Fruit fly (Drosophila melanogaster) whole organism, embryonic: ENCODE results near the gene rho-5.

Source experiments
- Asciz ChIP-seq: fragments of 200-800 bp; sonication (Bioruptor generic); optimal IDR thresholded peaks from 2 replicates; lab custom pipeline; 2017; ENCODE audit warnings: missing biosample characterization, mild to moderate bottlenecking, missing genetic modification characterization, missing genetic modification reagents
- B-H2 ChIP-seq: fragments of 200-800 bp; sonication (Bioruptor generic); optimal IDR thresholded peaks from 2 replicates; lab custom pipeline; 2018; ENCODE audit warnings: missing biosample characterization, mild to moderate bottlenecking, missing genetic modification characterization
- CG11247 ChIP-seq: fragments of 200-800 bp; sonication (Bioruptor generic); IDR thresholded peaks from 2 replicates; pipeline ENCODE4 v1.3.6; 2022; ENCODE audit warnings: missing biosample characterization, missing genetic modification characterization
- CG14710 ChIP-seq: fragments of 200-800 bp; sonication (Bioruptor generic); optimal IDR thresholded peaks from 3 replicates; lab custom pipeline; 2019; ENCODE audit warnings: missing biosample characterization, mild to moderate bottlenecking, missing genetic modification characterization, moderate library complexity
- CG14860 ChIP-seq: fragments of 200-800 bp; sonication (Bioruptor generic); IDR thresholded peaks from 3 replicates; pipeline ENCODE4 v1.3.6; 2022; ENCODE audit warnings: missing biosample characterization, missing genetic modification characterization; ENCODE audit not compliant: partially characterized antibody
- CG14965 ChIP-seq: fragments of 200-800 bp; sonication (Bioruptor generic); optimal IDR thresholded peaks from 2 replicates; lab custom pipeline; 2016; ENCODE audit warnings: missing biosample characterization, missing genetic modification characterization, borderline replicate concordance
- CG15479 ChIP-seq: fragments of 200-800 bp; sonication (Bioruptor generic); optimal IDR thresholded peaks from 3 replicates; lab custom pipeline; 2019; ENCODE audit warnings: missing biosample characterization, mild to moderate bottlenecking, missing genetic modification characterization, moderate library complexity
- CG16815 ChIP-seq: fragments of 200-800 bp; sonication (Bioruptor generic); optimal IDR thresholded peaks from 3 replicates; lab custom pipeline; 2017; ENCODE audit warnings: missing biosample characterization, mild to moderate bottlenecking, missing genetic modification characterization
- CG2120 ChIP-seq: fragments of 200-800 bp; sonication (Bioruptor generic); optimal IDR thresholded peaks from 3 replicates; lab custom pipeline; 2016; ENCODE audit warnings: missing biosample characterization, missing genetic modification characterization
- CG30403 ChIP-seq: fragments of 200-800 bp; sonication (Bioruptor generic); optimal IDR thresholded peaks from 3 replicates; lab custom pipeline; 2016; ENCODE audit warnings: missing biosample characterization, missing genetic modification characterization
- CG30431 ChIP-seq: fragments of 200-800 bp; sonication (Bioruptor generic); optimal IDR thresholded peaks from 2 replicates; lab custom pipeline; 2017; ENCODE audit warnings: missing biosample characterization, missing genetic modification characterization
- CG3065 ChIP-seq: fragments of 200-800 bp; sonication (Bioruptor generic); optimal IDR thresholded peaks from 2 replicates; lab custom pipeline; 2016; ENCODE audit warnings: missing biosample characterization, missing genetic modification characterization
- CG31441 ChIP-seq: fragments of 200-800 bp; sonication (Bioruptor generic); IDR thresholded peaks from 2 replicates; pipeline ENCODE4 v1.3.6; 2022; ENCODE audit warnings: missing biosample characterization, missing genetic modification characterization
- CG32772 ChIP-seq: fragments of 200-800 bp; sonication (Bioruptor generic); IDR thresholded peaks from 2 replicates; pipeline ENCODE4 v1.3.6; 2022; ENCODE audit warnings: missing biosample characterization, missing genetic modification characterization
- CG3847 ChIP-seq: fragments of 200-800 bp; sonication (Bioruptor generic); IDR thresholded peaks from 2 replicates; pipeline ENCODE4 v1.3.6; 2022; ENCODE audit warnings: missing biosample characterization, missing genetic modification characterization
- CG4282 ChIP-seq: fragments of 200-800 bp; sonication (Bioruptor generic); optimal IDR thresholded peaks from 2 replicates; lab custom pipeline; 2016; ENCODE audit warnings: missing biosample characterization, missing genetic modification characterization
- CG4424 ChIP-seq: fragments of 200-800 bp; sonication (Bioruptor generic); optimal IDR thresholded peaks from 3 replicates; lab custom pipeline; 2016; ENCODE audit warnings: missing biosample characterization, missing genetic modification characterization
- CG6683 ChIP-seq: fragments of 200-800 bp; sonication (Bioruptor generic); optimal IDR thresholded peaks from 2 replicates; lab custom pipeline; 2017; ENCODE audit warnings: missing biosample characterization, mild to moderate bottlenecking, missing genetic modification characterization, missing genetic modification reagents
- CG8281 ChIP-seq: fragments of 200-800 bp; sonication (Bioruptor generic); optimal IDR thresholded peaks from 2 replicates; lab custom pipeline; 2018; ENCODE audit warnings: missing biosample characterization, mild to moderate bottlenecking, missing genetic modification characterization, moderate library complexity
- CG8944 ChIP-seq: fragments of 200-800 bp; sonication (Bioruptor generic); optimal IDR thresholded peaks from 3 replicates; lab custom pipeline; 2016; ENCODE audit warnings: missing biosample characterization, missing genetic modification characterization
- CG9437 ChIP-seq: fragments of 200-800 bp; sonication (Bioruptor generic); optimal IDR thresholded peaks from 2 replicates; lab custom pipeline; 2018; ENCODE audit warnings: missing biosample characterization, mild to moderate bottlenecking, missing genetic modification characterization
- Dfd ChIP-seq, 2 experiments: fragments of >200 bp; optimal IDR thresholded peaks; 2 replicates each; lab custom pipeline; 2017; ENCODE audit warnings: missing biosample characterization in 2 of 2, missing genetic modification characterization in 2 of 2
- Dip3 ChIP-seq: fragments of 200-800 bp; sonication (Bioruptor generic); optimal IDR thresholded peaks from 3 replicates; lab custom pipeline; 2016; ENCODE audit warnings: missing biosample characterization, missing genetic modification characterization
- ERR ChIP-seq: fragments of 200-800 bp; sonication (Bioruptor generic); optimal IDR thresholded peaks from 2 replicates; lab custom pipeline; 2016; ENCODE audit warnings: missing biosample characterization, missing genetic modification characterization
- GATAe ChIP-seq: fragments of 200-800 bp; sonication (Bioruptor generic); conservative IDR thresholded peaks from 2 replicates; pipeline ENCODE4 v1.3.6; 2022; ENCODE audit warnings: missing biosample characterization, missing genetic modification characterization
- Gug ChIP-seq: fragments of 200-800 bp; sonication (Bioruptor generic); IDR thresholded peaks from 4 replicates; pipeline ENCODE4 v1.3.6; 2022; ENCODE audit warnings: missing biosample characterization, missing genetic modification characterization
- HHEX ChIP-seq: fragments of 200-800 bp; sonication (Bioruptor generic); optimal IDR thresholded peaks from 3 replicates; lab custom pipeline; 2017; ENCODE audit warnings: missing biosample characterization, mild to moderate bottlenecking, missing genetic modification characterization, missing genetic modification reagents
- Hmr ChIP-seq: fragments of 200-800 bp; sonication (Bioruptor generic); optimal IDR thresholded peaks from 3 replicates; lab custom pipeline; 2017; ENCODE audit warnings: mild to moderate bottlenecking, missing biosample characterization, missing genetic modification reagents, missing genetic modification characterization
- Kr ChIP-seq: fragments of 200-800 bp; sonication (Bioruptor generic); optimal IDR thresholded peaks from 2 replicates; lab custom pipeline; 2017; ENCODE audit warnings: missing biosample characterization, mild to moderate bottlenecking, missing genetic modification characterization
- NFAT ChIP-seq: fragments of 200-800 bp; sonication (Bioruptor generic); IDR thresholded peaks from 2 replicates; pipeline ENCODE4 v1.3.6; 2022; ENCODE audit warnings: missing biosample characterization, missing genetic modification characterization
- Oli ChIP-seq: fragments of 200-800 bp; sonication (Bioruptor generic); optimal IDR thresholded peaks from 2 replicates; lab custom pipeline; 2018; ENCODE audit warnings: missing biosample characterization, mild to moderate bottlenecking, missing genetic modification characterization, moderate library complexity
- Opbp ChIP-seq: fragments of 200-800 bp; sonication (Bioruptor generic); IDR thresholded peaks from 3 replicates; pipeline ENCODE4 v1.3.6; 2022; ENCODE audit warnings: missing biosample characterization, missing genetic modification characterization; ENCODE audit not compliant: partially characterized antibody
- Side ChIP-seq: fragments of 200-800 bp; sonication (Bioruptor generic); optimal IDR thresholded peaks from 2 replicates; lab custom pipeline; 2016; ENCODE audit warnings: missing biosample characterization, missing genetic modification characterization
- Sin3A ChIP-seq: fragments of >200 bp; optimal IDR thresholded peaks from 2 replicates; lab custom pipeline; 2018
- Vsx1 ChIP-seq: fragments of 200-800 bp; sonication (Bioruptor generic); optimal IDR thresholded peaks from 2 replicates; lab custom pipeline; 2017; ENCODE audit warnings: missing biosample characterization, mild to moderate bottlenecking, missing genetic modification characterization, missing genetic modification reagents
- YL-1 ChIP-seq: fragments of 200-800 bp; sonication (Bioruptor generic); optimal IDR thresholded peaks from 3 replicates; lab custom pipeline; 2017; ENCODE audit warnings: missing biosample characterization, mild to moderate bottlenecking, missing genetic modification characterization
- ac ChIP-seq: fragments of 200-800 bp; sonication (Bioruptor generic); optimal IDR thresholded peaks from 3 replicates; lab custom pipeline; 2017; ENCODE audit warnings: missing biosample characterization, mild to moderate bottlenecking, missing genetic modification characterization
- ara ChIP-seq: fragments of 200-800 bp; sonication (Bioruptor generic); IDR thresholded peaks from 2 replicates; pipeline ENCODE4 v1.3.6; 2022; ENCODE audit warnings: missing biosample characterization, missing genetic modification characterization
- ase ChIP-seq: fragments of 200-800 bp; sonication (Bioruptor generic); IDR thresholded peaks from 3 replicates; pipeline ENCODE4 v1.3.6; 2022; ENCODE audit warnings: missing biosample characterization, missing genetic modification characterization
- az2 ChIP-seq: fragments of 200-800 bp; sonication (Bioruptor generic); optimal IDR thresholded peaks from 3 replicates; lab custom pipeline; 2016; ENCODE audit warnings: missing biosample characterization, missing genetic modification characterization
- chm ChIP-seq: fragments of 200-800 bp; sonication (Bioruptor generic); IDR thresholded peaks from 2 replicates; pipeline ENCODE4 v1.3.6; 2022; ENCODE audit warnings: missing biosample characterization, missing genetic modification characterization
- crol ChIP-seq: fragments of 200-800 bp; sonication (Bioruptor generic); IDR thresholded peaks from 2 replicates; pipeline ENCODE4 v1.3.6; 2022; ENCODE audit warnings: missing biosample characterization, missing genetic modification characterization
- phol ChIP-seq: fragments of 200-800 bp; sonication (Bioruptor generic); optimal IDR thresholded peaks from 3 replicates; lab custom pipeline; 2018; ENCODE audit warnings: missing biosample characterization, mild to moderate bottlenecking, missing genetic modification characterization, moderate library complexity
- pum ChIP-seq: fragments of 200-800 bp; sonication (Bioruptor generic); optimal IDR thresholded peaks from 2 replicates; lab custom pipeline; 2016; ENCODE audit warnings: missing biosample characterization, missing genetic modification characterization
- schlank ChIP-seq: fragments of 200-800 bp; sonication (Bioruptor generic); optimal IDR thresholded peaks from 2 replicates; lab custom pipeline; 2018; ENCODE audit warnings: missing biosample characterization, mild to moderate bottlenecking, missing genetic modification characterization
- slp2 ChIP-seq: fragments of 200-800 bp; sonication (Bioruptor generic); optimal IDR thresholded peaks from 2 replicates; lab custom pipeline; 2016; ENCODE audit warnings: missing biosample characterization, missing genetic modification characterization
- tap ChIP-seq: fragments of 200-800 bp; optimal IDR thresholded peaks from 3 replicates; lab custom pipeline; 2019; ENCODE audit warnings: missing biosample characterization, mild to moderate bottlenecking, missing genetic modification characterization, moderate library complexity
- tna ChIP-seq: fragments of 200-800 bp; sonication (Bioruptor generic); IDR thresholded peaks from 2 replicates; pipeline ENCODE4 v1.3.6; 2022; ENCODE audit warnings: missing biosample characterization, missing genetic modification characterization; ENCODE audit not compliant: partially characterized antibody
- usp ChIP-seq: fragments of >200 bp; optimal IDR thresholded peaks from 2 replicates; lab custom pipeline; 2017; ENCODE audit warnings: missing biosample characterization, missing genetic modification characterization
- z ChIP-seq: fragments of 200-800 bp; sonication (Bioruptor generic); IDR thresholded peaks from 3 replicates; pipeline ENCODE4 v1.3.6; 2022; ENCODE audit warnings: missing biosample characterization, missing genetic modification characterization
- zen2 ChIP-seq: fragments of 200-800 bp; sonication (Bioruptor generic); IDR thresholded peaks from 3 replicates; pipeline ENCODE4 v1.3.6; 2022; ENCODE audit warnings: missing biosample characterization, missing genetic modification characterization; ENCODE audit not compliant: partially characterized antibody

The rho-5 gene

dm6 chr2L:10396877-10397587 is 23.3 kb upstream of the rho-5 start (continued):
- TF ChIP-seq az2 (no peak), schlank (tag; lab: Kevin White, UChicago) (no peak), Kr (GFP tag; lab: Kevin White, UChicago) (no peak), slp2 (no peak), NFAT (GFP tag; lab: Robert Waterston, UW) (no peak), CG14965 (GFP tag; lab: Kevin White, UChicago) (no peak), CG4424 (GFP tag; lab: Kevin White, UChicago) (no peak), CG14710 (tag; lab: Kevin White, UChicago) (no peak), ac (GFP tag; lab: Kevin White, UChicago) (no peak), Dfd (GFP tag; optimal IDR thresholded peaks at IDR 0.05; lab: Kevin White, UChicago) (no peak), CG30431 (GFP tag; lab: Kevin White, UChicago) (no peak), CG9437 (no peak), CG2120 (GFP tag; lab: Kevin White, UChicago) (no peak), CG3065 (GFP tag; lab: Kevin White, UChicago) (no peak), CG14860 (GFP tag; lab: Robert Waterston, UW) (no peak), CG15479 (GFP tag; lab: Kevin White, UChicago) (no peak), Side (GFP tag; lab: Kevin White, UChicago) (no peak), CG16815 (GFP tag; lab: Kevin White, UChicago) (no peak), GATAe (GFP tag; lab: Robert Waterston, UW) (no peak), YL-1 (GFP tag; lab: Kevin White, UChicago) (peak; percentile 17), CG30403 (GFP tag; lab: Kevin White, UChicago) (no peak), z (GFP tag; lab: Robert Waterston, UW) (no peak), CG31441 (GFP tag; lab: Robert Waterston, UW) (no peak), phol (tag; lab: Kevin White, UChicago) (no peak), Gug (GFP tag; lab: Robert Waterston, UW) (no peak), CG6683 (GFP tag; lab: Kevin White, UChicago) (no peak), tap (tag; lab: Kevin White, UChicago) (no peak), Dip3 (GFP tag; lab: Kevin White, UChicago) (no peak), CG32772 (GFP tag; lab: Robert Waterston, UW) (no peak), Oli (no peak), Vsx1 (GFP tag; lab: Kevin White, UChicago) (no peak), crol (GFP tag; lab: Robert Waterston, UW) (no peak), CG8281 (no peak), usp (GFP tag; lab: Kevin White, UChicago) (no peak), Asciz (GFP tag; lab: Kevin White, UChicago) (peak; percentile 24), tna (0 out of 2 replicates have a peak, but pooled peaks have one; percentile 17), Opbp (GFP tag; lab: Robert Waterston, UW) (no peak), CG4282 (GFP tag; lab: Kevin White, UChicago) (no peak), ase (no peak), ara (GFP tag; lab: Robert Waterston, UW) (no peak), Hmr (GFP tag; lab: Kevin White, UChicago) (no peak), CG3847 (no peak), Sin3A (no peak), chm (GFP tag; lab: Robert Waterston, UW) (no peak), CG8944 (GFP tag; lab: Kevin White, UChicago) (no peak), HHEX (GFP tag; lab: Kevin White, UChicago) (no peak), pum (GFP tag; lab: Kevin White, UChicago) (no peak), CG11247 (GFP tag; lab: Robert Waterston, UW) (no peak), ERR (GFP tag; lab: Kevin White, UChicago) (no peak), B-H2 (no peak), zen2 (GFP tag; lab: Robert Waterston, UW) (no peak)
